Worm (Caenorhabditis elegans) whole organism, L3 larva: ENCODE results near the gene ifg-1.

Experiments
- R02D3.7 ChIP-seq: fragments of 150-350 bp; optimal IDR thresholded peaks from 2 replicates; lab custom pipeline; 2014; ENCODE audit warnings: missing biosample characterization, missing genetic modification characterization
- ama-1 ChIP-seq: fragments of 150-350 bp; optimal IDR thresholded peaks from 2 replicates; lab custom pipeline; 2018
- egl-27 ChIP-seq: sonication (generic microtip); optimal IDR thresholded peaks from 4 replicates; lab custom pipeline; 2017; ENCODE audit warnings: missing biosample characterization, missing genetic modification reagents, missing genetic modification characterization
- fkh-10 ChIP-seq: sonication (generic microtip); optimal IDR thresholded peaks from 2 replicates; lab custom pipeline; 2017; ENCODE audit warnings: missing biosample characterization, missing genetic modification reagents, missing genetic modification characterization
- jun-1 ChIP-seq: fragments of 150-350 bp; optimal IDR thresholded peaks from 2 replicates; lab custom pipeline; 2014; ENCODE audit warnings: missing biosample characterization, missing genetic modification reagents, missing genetic modification characterization
- lin-15B ChIP-seq: fragments of 150-350 bp; optimal IDR thresholded peaks from 2 replicates; lab custom pipeline; 2014; ENCODE audit warnings: missing biosample characterization, missing genetic modification characterization
- nhr-76 ChIP-seq: fragments of 150-350 bp; sonication (generic microtip); optimal IDR thresholded peaks from 5 replicates; lab custom pipeline; 2014; ENCODE audit warnings: missing biosample characterization, missing genetic modification characterization
- pqm-1 ChIP-seq: fragments of 150-350 bp; optimal IDR thresholded peaks from 2 replicates; lab custom pipeline; 2017; ENCODE audit warnings: missing biosample characterization, missing genetic modification characterization, inconsistent platforms
- ztf-11 ChIP-seq: fragments of 150-350 bp; optimal IDR thresholded peaks from 2 replicates; lab custom pipeline; 2014; ENCODE audit warnings: missing biosample characterization, missing genetic modification characterization
- ztf-4 ChIP-seq: fragments of 150-350 bp; optimal IDR thresholded peaks from 2 replicates; lab custom pipeline; 2014; ENCODE audit warnings: missing biosample characterization, missing genetic modification characterization

ce11 chrII:8259038-8259437, 42.0 kb downstream of the ifg-1 start, which contains the start of gene F35C11.6:
- TF ChIP-seq fkh-10 (GFP tag; lab: Kevin White, UChicago) (no peak), lin-15B (tag; lab: Kevin White, UChicago) (no peak), R02D3.7 (tag; lab: Kevin White, UChicago) (no peak), nhr-76 (tag; lab: Kevin White, UChicago) (no peak), egl-27 (tag; lab: Kevin White, UChicago) (no peak), pqm-1 (no peak), ztf-4 (no peak), ztf-11 (tag; lab: Kevin White, UChicago) (no peak), ama-1 (lab: Kevin White, UChicago) (no peak), jun-1 (tag; lab: Kevin White, UChicago) (no peak)
